Fruit fly (Drosophila melanogaster) whole organism, larva: ENCODE results near the gene Polr2F.

Experiments
- noc ChIP-seq: fragments of 200-800 bp; sonication (Bioruptor generic); optimal IDR thresholded peaks from 3 replicates; lab custom pipeline; 2019; ENCODE audit warnings: missing biosample characterization, mild to moderate bottlenecking, missing genetic modification characterization, moderate library complexity

Polr2F gene

dm6 chr3R:5364539-5365273 is 6.9 kb upstream of the Polr2F start:
- TF ChIP-seq noc (tag; lab: Kevin White, UChicago): peak; percentile 55

DNA sequence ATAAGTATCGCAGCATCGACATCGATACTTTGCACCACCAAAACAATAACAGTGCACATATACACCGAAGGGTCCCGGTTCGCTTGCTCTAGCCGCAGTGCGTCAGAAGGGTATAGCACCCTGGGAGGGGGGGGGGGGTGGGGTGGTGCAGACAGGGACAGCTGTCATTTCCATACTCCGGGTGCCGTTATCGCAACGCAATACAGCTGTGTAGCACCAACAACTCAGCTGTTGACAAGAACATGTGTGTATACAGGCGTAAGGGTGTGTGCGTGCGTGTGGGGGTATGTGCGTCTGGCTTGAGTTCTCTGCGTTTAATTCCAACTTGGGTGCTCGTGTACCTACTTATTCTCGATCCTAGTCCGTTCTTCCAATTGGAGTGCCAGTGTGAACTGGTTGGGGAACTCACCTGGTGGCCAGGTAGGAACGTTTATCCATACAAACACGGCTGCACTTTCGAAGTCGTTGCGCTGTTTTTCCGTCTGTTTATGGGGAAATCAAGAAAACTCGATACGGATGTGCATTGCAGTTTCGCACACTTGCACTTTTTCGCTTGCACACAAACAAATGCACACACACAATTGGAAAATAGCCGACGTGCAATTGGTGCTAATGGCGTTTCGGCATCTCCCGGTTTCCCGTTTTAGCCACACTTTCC is 4.0 kb upstream of the Polr2F start:
- no peak for TF ChIP-seq noc (tag; lab: Kevin White, UChicago)

DNA sequence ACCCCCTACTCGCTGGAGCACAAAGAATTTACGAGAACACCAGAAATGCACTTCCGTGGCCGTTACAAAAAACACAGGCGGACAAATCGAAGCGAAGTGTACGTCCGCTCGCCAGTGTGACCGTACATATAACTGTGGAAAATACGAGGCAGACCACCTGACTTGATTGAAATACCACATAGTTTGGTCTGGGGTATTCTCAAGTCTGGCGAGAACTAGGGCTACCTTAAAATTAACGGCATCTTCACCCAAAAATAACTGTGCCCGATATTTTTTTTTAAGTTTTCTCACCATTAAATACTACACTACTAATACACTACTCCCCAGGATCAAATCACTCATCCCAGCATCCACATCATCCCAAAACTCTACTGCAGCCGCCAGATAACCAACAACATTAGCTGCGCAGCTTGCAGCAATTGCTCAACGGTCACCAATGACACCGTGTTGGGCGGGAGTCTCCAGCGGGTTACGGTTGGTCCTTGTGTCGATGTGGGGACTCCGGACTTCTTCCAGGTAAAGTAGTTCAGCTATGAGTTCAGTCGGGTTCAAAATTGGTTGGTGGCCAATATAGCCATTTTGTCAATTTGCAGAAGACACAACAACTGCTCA is 3.3 kb upstream of the Polr2F start, which contains the start of gene Cerk:
Cerk (minus strand) TSS at position 137 of the 612 bp plus-strand sequence.
- TF ChIP-seq noc (tag; lab: Kevin White, UChicago): no peak

DNA sequence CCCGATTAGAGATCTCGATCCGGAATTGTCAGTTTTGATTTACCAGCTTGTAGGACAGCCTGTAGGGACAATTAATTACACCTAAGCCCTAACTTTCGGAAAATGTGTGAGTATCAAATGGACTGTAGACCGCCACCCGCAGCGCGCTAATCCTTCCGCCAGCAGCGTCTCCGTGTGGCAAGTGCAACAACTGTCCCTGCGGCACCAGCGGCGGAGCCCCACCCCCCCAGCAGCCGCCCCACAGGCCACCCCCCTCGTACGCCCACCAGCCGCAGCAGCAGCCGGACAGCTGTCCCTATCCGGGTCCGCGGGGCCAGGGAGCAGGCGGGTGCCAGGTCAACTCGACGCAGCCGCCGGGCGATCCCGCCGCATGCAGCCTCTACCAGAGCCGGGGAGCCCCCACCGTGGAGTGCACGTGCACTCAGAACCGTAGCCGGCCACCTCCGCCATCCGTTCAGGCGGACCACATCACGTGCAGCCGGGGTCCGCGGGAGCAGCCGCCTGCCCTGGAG is 2.0 kb upstream of the Polr2F start, which contains the start of the genes CG31542 and CG34277:
CG31542 (plus strand) TSS at position 51 of the 512 bp plus-strand sequence.
CG34277 (plus strand) TSS at position 51 of the 512 bp plus-strand sequence.
- TF ChIP-seq noc (tag; lab: Kevin White, UChicago): no peak

dm6 chr3R:5374720-5375119 is 3.1 kb downstream of the Polr2F start, which contains the start of the genes hd and CG14667:
hd (minus strand) TSS chr3R:5374962.
CG14667 (plus strand) TSS chr3R:5375022.
- no peak for TF ChIP-seq noc (tag; lab: Kevin White, UChicago)

DNA sequence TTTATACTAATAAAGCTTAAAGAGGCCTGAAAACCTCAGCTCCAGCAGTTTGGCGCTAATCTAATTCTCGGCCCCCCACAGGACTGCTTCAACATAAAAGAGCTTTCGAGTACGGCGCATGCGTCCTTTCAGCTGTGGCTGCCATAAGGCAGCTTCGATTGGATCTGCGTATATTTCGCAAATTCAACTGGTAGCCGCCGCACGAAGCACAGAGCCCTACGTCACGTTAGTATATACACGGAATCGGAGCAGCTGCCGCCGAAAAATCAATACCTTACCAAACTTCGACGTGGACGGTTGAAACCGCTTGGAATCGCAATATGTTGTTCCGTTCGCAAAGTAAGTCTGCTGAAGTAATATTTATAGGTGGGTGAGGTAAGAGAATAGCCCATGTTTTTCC is 5.0 kb downstream of the Polr2F start, which contains the start of gene 7B2:
7B2 (plus strand) TSS at position 169 of the 400 bp plus-strand sequence.
- TF ChIP-seq noc (tag; lab: Kevin White, UChicago): no peak

DNA sequence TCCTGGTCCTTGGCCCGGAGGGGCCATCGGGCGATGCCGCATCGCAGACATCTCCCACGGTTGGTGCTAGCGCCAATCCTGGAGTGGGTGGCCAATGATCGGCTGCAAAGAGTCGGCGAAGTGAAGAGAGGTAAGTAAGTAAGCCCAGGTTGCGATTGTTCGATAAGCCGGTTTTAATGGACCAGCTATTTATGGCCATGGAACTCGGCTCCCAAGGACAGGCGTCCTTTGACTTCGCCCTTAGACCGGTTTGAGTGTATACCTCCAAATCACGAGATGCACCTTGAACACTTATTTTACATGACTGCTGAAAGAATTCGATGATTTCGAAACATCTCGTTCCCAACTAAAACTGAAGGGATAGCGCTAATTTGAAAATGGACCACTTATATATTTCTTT is 14.2 kb downstream of the Polr2F start:
- TF ChIP-seq noc (tag; lab: Kevin White, UChicago): no peak

DNA sequence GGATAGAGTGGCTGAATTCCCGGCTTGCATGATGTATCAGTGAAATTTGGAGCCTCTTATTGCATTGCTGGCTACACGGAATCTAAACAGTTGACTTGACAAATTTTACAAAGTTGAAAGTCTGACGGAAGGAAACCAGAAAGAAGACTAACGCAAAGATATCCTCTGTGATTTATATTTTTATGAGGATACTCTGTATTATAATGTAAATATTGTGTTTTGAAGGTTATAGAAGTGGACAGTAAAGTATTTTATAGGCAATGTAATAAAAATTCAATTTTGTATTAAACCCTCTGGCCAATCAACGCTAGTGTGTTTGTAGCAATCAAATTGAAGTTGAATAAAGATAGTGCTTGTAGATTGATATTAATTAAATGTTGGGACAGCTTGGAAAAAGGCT is 16.0 kb downstream of the Polr2F start, which contains the start of gene CG14668:
CG14668 (minus strand) TSS at position 101 of the 400 bp plus-strand sequence.
- TF ChIP-seq noc (tag; lab: Kevin White, UChicago): no peak

- TF ChIP-seq noc (tag; lab: Kevin White, UChicago): no peak
Measured at dm6 chr3R:5387996-5388395, 16.4 kb downstream of the Polr2F start.

DNA sequence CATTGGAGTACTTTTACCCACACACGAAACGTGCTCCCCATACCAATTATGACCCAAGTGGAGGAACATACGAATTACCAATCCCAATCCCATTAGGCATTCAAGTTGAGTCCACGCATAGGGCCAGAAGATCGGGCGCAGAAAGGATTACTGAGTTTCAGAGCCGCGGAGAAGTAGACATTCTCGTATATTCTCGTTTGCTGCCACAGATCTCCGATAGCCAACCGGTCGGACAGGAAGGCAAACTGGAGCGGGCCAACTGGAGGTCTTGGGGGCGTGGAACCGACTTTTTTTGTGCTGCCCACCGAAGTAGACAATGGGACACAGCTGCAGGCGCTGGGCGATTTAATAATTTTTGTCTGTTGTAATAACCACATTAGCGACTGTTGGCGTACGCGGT is 17.4 kb downstream of the Polr2F start:
- no peak for TF ChIP-seq noc (tag; lab: Kevin White, UChicago)

dm6 chr3R:5389435-5389834 is 17.8 kb downstream of the Polr2F start:
- no peak for TF ChIP-seq noc (tag; lab: Kevin White, UChicago)

DNA sequence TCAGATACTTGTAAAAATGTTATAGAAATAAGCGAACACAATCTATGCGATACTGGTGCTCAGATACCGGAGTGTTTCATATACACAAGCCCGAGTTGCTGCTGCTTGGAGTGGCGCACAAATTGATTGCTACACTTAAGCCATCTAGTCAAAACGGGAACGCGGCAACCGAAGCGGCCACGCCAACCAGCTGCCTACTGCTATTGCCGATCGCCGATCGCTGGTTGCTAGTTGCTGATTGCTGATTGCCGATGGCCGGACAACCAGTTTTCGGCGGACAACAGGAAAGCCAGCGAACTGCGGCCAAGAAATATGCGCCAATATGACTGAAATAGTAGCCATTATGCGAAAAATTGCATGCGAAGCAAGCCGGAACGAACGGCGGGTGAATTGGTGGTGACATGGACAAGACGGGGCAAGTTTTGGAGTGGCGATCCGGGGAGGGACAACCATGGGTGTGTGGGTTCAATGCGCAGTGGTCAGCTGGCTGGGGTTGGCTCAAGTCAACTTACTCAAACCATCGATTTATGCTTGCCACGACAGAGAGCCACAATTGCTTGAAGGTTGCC is 18.6 kb downstream of the Polr2F start:
- TF ChIP-seq noc (tag; lab: Kevin White, UChicago): no peak

DNA sequence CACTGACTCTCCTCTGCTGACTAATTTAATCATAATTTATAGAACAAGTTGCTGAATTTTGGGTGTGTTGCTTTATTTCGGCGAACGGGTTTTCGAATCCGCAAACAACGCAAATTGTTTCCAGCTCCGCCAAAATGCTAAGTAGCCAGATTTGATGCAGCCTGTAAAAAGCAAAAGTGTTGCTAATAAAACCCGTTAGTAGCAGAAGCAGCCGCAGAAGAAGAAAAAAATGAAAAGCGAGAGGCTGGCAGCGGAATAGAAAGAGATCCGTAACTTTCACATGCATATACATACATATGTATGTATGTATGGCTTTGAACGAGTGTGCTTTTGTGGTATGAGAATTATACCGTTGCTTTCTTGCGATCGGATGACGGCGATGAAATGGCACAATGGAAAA is 20.4 kb downstream of the Polr2F start:
- TF ChIP-seq noc (tag; lab: Kevin White, UChicago): no peak

DNA sequence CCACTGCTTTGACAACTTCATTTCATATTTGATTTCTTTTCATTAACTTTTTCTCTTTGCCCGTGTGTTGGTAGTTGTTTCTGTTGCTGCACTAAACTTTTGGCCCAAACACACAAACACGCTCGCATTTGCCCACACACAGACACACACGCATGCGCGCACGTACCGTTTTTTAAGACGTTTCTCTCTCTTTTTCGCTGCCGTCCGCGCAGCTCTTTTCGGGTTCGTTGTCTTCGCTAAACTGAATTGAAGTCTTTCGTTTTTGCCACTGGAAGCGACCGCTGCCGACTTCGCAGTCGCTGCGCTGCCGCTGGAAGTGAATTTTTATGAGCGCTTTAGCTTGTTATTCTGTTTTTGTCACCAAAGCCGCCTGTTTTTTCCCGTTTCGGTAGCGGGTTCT is 21.0 kb downstream of the Polr2F start, which contains the start of gene kkv:
kkv (minus strand) TSS at position 246 of the 400 bp plus-strand sequence.
- TF ChIP-seq noc (tag; lab: Kevin White, UChicago): no peak

- no peak for TF ChIP-seq noc (tag; lab: Kevin White, UChicago)
Measured at dm6 chr3R:5393742-5394391, 22.3 kb downstream of the Polr2F start, which contains the start of gene CG1172. CG1172 (plus strand) TSS chr3R:5393922.
